Worm (Caenorhabditis elegans): Measurements from ENCODE around the gene T23B12.11.
A peak's percentile ranks its signal among the peaks of the same experiment; 100 is the strongest.

Gene T23B12.11

DNA sequence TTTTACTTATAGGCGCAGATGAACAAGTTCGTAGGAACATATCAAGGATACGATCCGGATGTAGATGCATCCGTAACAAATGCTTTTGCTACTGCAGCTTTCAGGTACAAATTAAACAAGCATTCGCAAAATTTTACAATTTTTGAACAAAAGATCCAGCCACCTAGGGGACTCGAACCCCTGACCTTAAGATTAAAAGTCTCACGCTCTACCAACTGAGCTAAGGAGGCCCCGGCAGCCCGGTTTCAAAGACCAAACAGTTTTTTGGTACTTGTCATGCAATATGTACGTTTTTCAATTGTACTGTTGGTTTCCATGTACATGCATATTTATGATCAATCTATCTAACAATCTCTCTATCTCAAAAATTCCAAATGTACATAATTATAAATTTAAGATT lies 44.2 kb downstream of the T23B12.11 start:
- no peak for TF ChIP-seq pha-4 (tag; optimal IDR thresholded peaks at IDR 0.05)
- no peak for TF ChIP-seq nhr-28 (tag; optimal IDR thresholded peaks at IDR 0.05)
- no peak for TF ChIP-seq flh-1 (GFP tag; optimal IDR thresholded peaks at IDR 0.05)
- TF ChIP-seq elt-1 (tag; optimal IDR thresholded peaks at IDR 0.05; ENCODE audit: borderline replicate concordance, insufficient read depth) = no peak
- no peak for TF ChIP-seq mls-2 (tag; optimal IDR thresholded peaks at IDR 0.05)
- no peak for TF ChIP-seq lin-13 (tag; optimal IDR thresholded peaks at IDR 0.05)
- TF ChIP-seq nhr-2 (tag; optimal IDR thresholded peaks at IDR 0.05) = no peak
- TF ChIP-seq sptf-1 (tag; optimal IDR thresholded peaks at IDR 0.05) = no peak
- TF ChIP-seq ceh-43 (GFP tag; optimal IDR thresholded peaks at IDR 0.05) = no peak
- no peak for TF ChIP-seq ztf-11 (tag; optimal IDR thresholded peaks at IDR 0.05)
- TF ChIP-seq snpc-4 (tag; optimal IDR thresholded peaks at IDR 0.05) = no peak
- TF ChIP-seq lin-32 (GFP tag; optimal IDR thresholded peaks at IDR 0.05) = no peak

DNA sequence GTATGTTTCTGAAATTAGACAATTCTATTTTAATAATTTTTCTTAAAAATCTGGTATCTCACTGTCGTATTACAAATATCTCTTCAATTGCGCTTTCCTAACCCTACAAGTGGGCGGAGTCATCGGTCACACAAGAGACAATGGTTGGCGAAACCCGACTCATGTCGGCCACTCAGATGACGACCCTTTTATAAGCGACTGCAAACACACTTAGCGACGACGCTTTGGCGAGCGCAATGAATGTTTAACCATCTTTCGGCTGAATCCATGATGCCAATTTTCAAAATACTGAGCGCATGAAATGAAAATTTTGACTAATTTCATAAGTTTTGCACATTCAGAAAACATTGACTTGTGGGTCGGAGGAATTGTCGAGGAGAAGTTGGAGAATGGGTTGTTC lies 45.2 kb downstream of the T23B12.11 start:
- TF ChIP-seq nhr-2 (tag; optimal IDR thresholded peaks at IDR 0.05) (no peak), M03D4.4 (tag; optimal IDR thresholded peaks at IDR 0.05) (peak; percentile 98), lin-13 (tag; optimal IDR thresholded peaks at IDR 0.05) (peak; percentile 92), bed-3 (GFP tag; optimal IDR thresholded peaks at IDR 0.05) (peak; percentile 97), flh-1 (GFP tag; optimal IDR thresholded peaks at IDR 0.05) (peak; percentile 97), mls-2 (tag; optimal IDR thresholded peaks at IDR 0.05) (peak; percentile 99), unc-120 (tag; optimal IDR thresholded peaks at IDR 0.05; ENCODE audit: poor library complexity, severe bottlenecking) (peak; percentile 99), pha-4 (tag; optimal IDR thresholded peaks at IDR 0.05) (peak; percentile 94), nhr-28 (tag; optimal IDR thresholded peaks at IDR 0.05) (peak; percentile 95), hlh-1 (tag; optimal IDR thresholded peaks at IDR 0.05) (peak; percentile 86), nhr-12 (tag; optimal IDR thresholded peaks at IDR 0.05) (peak; percentile 80), ceh-39 (tag; optimal IDR thresholded peaks at IDR 0.05) (peak; percentile 71), unc-39 (tag; optimal IDR thresholded peaks at IDR 0.05) (peak; percentile 98), ztf-11 (tag; optimal IDR thresholded peaks at IDR 0.05) (peak; percentile 88), sptf-1 (tag; optimal IDR thresholded peaks at IDR 0.05) (peak; percentile 99), ceh-83 (GFP tag; optimal IDR thresholded peaks at IDR 0.05) (peak; percentile 99), nhr-76 (tag; optimal IDR thresholded peaks at IDR 0.05) (peak; percentile 88), ces-1 (GFP tag; optimal IDR thresholded peaks at IDR 0.05) (peak; percentile 73), zip-8 (tag; optimal IDR thresholded peaks at IDR 0.05) (no peak), elt-1 (tag; optimal IDR thresholded peaks at IDR 0.05; ENCODE audit: borderline replicate concordance, insufficient read depth) (no peak), ham-2 (GFP tag; optimal IDR thresholded peaks at IDR 0.05) (peak; percentile 99), blmp-1 (tag; optimal IDR thresholded peaks at IDR 0.05) (no peak), unc-62 (GFP tag; optimal IDR thresholded peaks at IDR 0.05) (peak; percentile 89), tbx-8 (GFP tag; optimal IDR thresholded peaks at IDR 0.05) (peak; percentile 98), cnd-1 (tag; optimal IDR thresholded peaks at IDR 0.05) (peak; percentile 99), lsy-2 (tag; optimal IDR thresholded peaks at IDR 0.05) (peak; percentile 38), elt-3 (tag; optimal IDR thresholded peaks at IDR 0.05) (peak; percentile 92), drap-1 (GFP tag; optimal IDR thresholded peaks at IDR 0.05) (peak; percentile 99), mab-5 (tag; optimal IDR thresholded peaks at IDR 0.05) (peak; percentile 62), sem-2 (GFP tag; optimal IDR thresholded peaks at IDR 0.05) (peak; percentile 96), ceh-43 (GFP tag; optimal IDR thresholded peaks at IDR 0.05) (peak; percentile 98), snpc-4 (tag; optimal IDR thresholded peaks at IDR 0.05) (no peak), mep-1 (tag; optimal IDR thresholded peaks at IDR 0.05) (peak; percentile 88), lin-32 (GFP tag; optimal IDR thresholded peaks at IDR 0.05) (peak; percentile 99), nhr-237 (tag; optimal IDR thresholded peaks at IDR 0.05) (peak; percentile 88)
